Worm (Caenorhabditis elegans): ENCODE results near the gene gpa-12.

The gpa-12 gene

ce11 chrX:9228441-9228840, 14.9 kb upstream of the gpa-12 start (continued):
- TF ChIP-seq ceh-63 (GFP tag; optimal IDR thresholded peaks at IDR 0.05) (no peak), unc-62 (GFP tag; optimal IDR thresholded peaks at IDR 0.05) (no peak), C04F5.9 (tag; optimal IDR thresholded peaks at IDR 0.05) (no peak), mef-2 (tag; optimal IDR thresholded peaks at IDR 0.05) (no peak), aly-2 (tag; optimal IDR thresholded peaks at IDR 0.05) (no peak), efl-3 (GFP tag; optimal IDR thresholded peaks at IDR 0.05) (no peak), aha-1 (tag; optimal IDR thresholded peaks at IDR 0.05) (no peak), lin-35 (GFP tag; optimal IDR thresholded peaks at IDR 0.05) (no peak), nhr-71 (tag; optimal IDR thresholded peaks at IDR 0.05) (peak; percentile 23), mep-1 (tag; optimal IDR thresholded peaks at IDR 0.05) (no peak), efl-1 (optimal IDR thresholded peaks at IDR 0.05) (no peak), efl-1 (GFP tag; optimal IDR thresholded peaks at IDR 0.05 in 1 of 2) (no peak), nhr-85 (tag) (peak; percentile 85), pag-3 (tag; optimal IDR thresholded peaks at IDR 0.05; ENCODE audit: borderline replicate concordance, insufficient read depth) (no peak), nhr-20 (tag; optimal IDR thresholded peaks at IDR 0.05) (peak; percentile 26), lin-14 (GFP tag; optimal IDR thresholded peaks at IDR 0.05) (peak; percentile 84), dsc-1 (tag; optimal IDR thresholded peaks at IDR 0.05) (no peak), hlh-4 (tag; optimal IDR thresholded peaks at IDR 0.05) (no peak), lsy-2 (tag; optimal IDR thresholded peaks at IDR 0.05) (no peak)

ce11 chrX:9230322-9230721, 13.0 kb upstream of the gpa-12 start:
- TF ChIP-seq C04F5.9 (tag; optimal IDR thresholded peaks at IDR 0.05) (no peak), ztf-4 (tag; optimal IDR thresholded peaks at IDR 0.05) (no peak)

ce11 chrX:9231556-9231955, 11.8 kb upstream of the gpa-12 start:
- TF ChIP-seq fos-1 (tag; optimal IDR thresholded peaks at IDR 0.05) (no peak), unc-62 (GFP tag; optimal IDR thresholded peaks at IDR 0.05) (no peak), elt-2 (tag; optimal IDR thresholded peaks at IDR 0.05) (peak; percentile 22), efl-1 (optimal IDR thresholded peaks at IDR 0.05) (no peak), efl-1 (GFP tag; optimal IDR thresholded peaks at IDR 0.05 in 1 of 2) (peak in 1 of 2 experiments; percentile 83)

- TF ChIP-seq unc-30 (tag; optimal IDR thresholded peaks at IDR 0.05) (no peak), blmp-1 (tag; optimal IDR thresholded peaks at IDR 0.05) (no peak), sup-37 (GFP tag; optimal IDR thresholded peaks at IDR 0.05) (no peak), nhr-28 (tag; optimal IDR thresholded peaks at IDR 0.05) (no peak), snu-23 (GFP tag; optimal IDR thresholded peaks at IDR 0.05) (no peak), vab-15 (tag; optimal IDR thresholded peaks at IDR 0.05) (no peak), ztf-11 (tag; optimal IDR thresholded peaks at IDR 0.05) (no peak), C34B4.2 (tag; optimal IDR thresholded peaks at IDR 0.05) (no peak), lin-13 (GFP tag; optimal IDR thresholded peaks at IDR 0.05) (no peak), Y116A8C.19 (tag; optimal IDR thresholded peaks at IDR 0.05; ENCODE audit: borderline replicate concordance) (no peak), nhr-90 (tag; optimal IDR thresholded peaks at IDR 0.05; ENCODE audit: poor library complexity) (no peak), C16A3.4 (tag; optimal IDR thresholded peaks at IDR 0.05) (no peak)
Observed at ce11 chrX:9232037-9232436, 11.3 kb upstream of the gpa-12 start, which contains the start of gene vav-1. vav-1 (minus strand) TSS chrX:9232137.

ce11 chrX:9233805-9234204, 9.6 kb upstream of the gpa-12 start:
- TF ChIP-seq nhr-19 (GFP tag; conservative IDR thresholded peaks at IDR 0.05) (no peak), unc-62 (GFP tag; optimal IDR thresholded peaks at IDR 0.05) (no peak), lsy-2 (tag; optimal IDR thresholded peaks at IDR 0.05) (no peak), sptf-1 (tag; optimal IDR thresholded peaks at IDR 0.05) (no peak), egl-13 (tag; optimal IDR thresholded peaks at IDR 0.05) (no peak), dsc-1 (tag; optimal IDR thresholded peaks at IDR 0.05) (no peak), snu-23 (GFP tag; optimal IDR thresholded peaks at IDR 0.05) (no peak), unc-98 (GFP tag; IDR thresholded peaks at IDR 0.05) (no peak), C34B4.2 (tag; optimal IDR thresholded peaks at IDR 0.05) (no peak)
